6 worm cellular contexts compared by ENCODE assay signal in genomic region chrIV:16024165-16024564, ce11.
TF ChIP-seq lines count a peak whose summit lies in the region.

No protein-coding gene starts in this region.

TF ChIP-seq in whole organism, L1 larva, 84 proteins besides CTCF, POLR2A, EP300 and RAD21 (continued from another document):
- TF ChIP-seq blmp-1 (tag; optimal IDR thresholded peaks at IDR 0.05; lab: Kevin White, UChicago) = peak; percentile 47
- no peak for TF ChIP-seq sptf-1 (tag; optimal IDR thresholded peaks at IDR 0.05; lab: Kevin White, UChicago)
- TF ChIP-seq unc-30 (tag; optimal IDR thresholded peaks at IDR 0.05; lab: Kevin White, UChicago) = no peak

TF ChIP-seq in whole organism, L2 larva, 48 proteins besides CTCF, POLR2A, EP300 and RAD21 (continued from another document):
- peak; percentile 43 for TF ChIP-seq nhr-25 (tag; optimal IDR thresholded peaks at IDR 0.05; lab: Kevin White, UChicago)

TF ChIP-seq in whole organism, L3 larva, 47 proteins besides CTCF, POLR2A, EP300 and RAD21 (continued from another document):
- TF ChIP-seq ZK546.5 (tag; optimal IDR thresholded peaks at IDR 0.05; lab: Kevin White, UChicago) (no peak), unc-62 (GFP tag; optimal IDR thresholded peaks at IDR 0.05; lab: Kevin White, UChicago) (no peak), pha-4 (tag; optimal IDR thresholded peaks at IDR 0.05; lab: Kevin White, UChicago) (peak; percentile 70), zag-1 (tag; optimal IDR thresholded peaks at IDR 0.05; lab: Kevin White, UChicago) (no peak), nhr-23 (tag; optimal IDR thresholded peaks at IDR 0.05; lab: Kevin White, UChicago) (peak; percentile 45)

TF ChIP-seq in whole organism, L4 larva, 104 proteins besides CTCF, POLR2A, EP300 and RAD21 (continued from another document):
- TF ChIP-seq hmg-1.1 (GFP tag; IDR thresholded peaks at IDR 0.05; lab: Robert Waterston, UW) (0 out of 2 replicates have a peak, but pooled peaks have one; percentile 36), snpc-1.2 (GFP tag; IDR thresholded peaks at IDR 0.05; lab: Robert Waterston, UW) (peak; percentile 61; the same call in 1 of the 2 replicates), nhr-10 (tag; optimal IDR thresholded peaks at IDR 0.05; lab: Kevin White, UChicago) (no peak), madf-9 (GFP tag; conservative IDR thresholded peaks at IDR 0.05; lab: Robert Waterston, UW) (no peak), rbr-2 (tag; optimal IDR thresholded peaks at IDR 0.05; lab: Kevin White, UChicago) (no peak), duxl-1 (tag; optimal IDR thresholded peaks at IDR 0.05; lab: Kevin White, UChicago; ENCODE audit: poor library complexity) (no peak), pha-4 (GFP tag; IDR thresholded peaks at IDR 0.05; lab: Robert Waterston, UW) (no peak), pha-4 (tag; optimal IDR thresholded peaks at IDR 0.05; lab: Kevin White, UChicago) (no peak), aly-2 (tag; optimal IDR thresholded peaks at IDR 0.05; lab: Kevin White, UChicago) (no peak)

TF ChIP-seq in whole organism, late embryonic, 69 proteins besides CTCF, POLR2A, EP300 and RAD21 (continued from another document):
- TF ChIP-seq hlh-15 (tag; optimal IDR thresholded peaks at IDR 0.05; lab: Kevin White, UChicago) (no peak), rnt-1 (tag; optimal IDR thresholded peaks at IDR 0.05; lab: Kevin White, UChicago) (no peak), ceh-48 (tag; optimal IDR thresholded peaks at IDR 0.05; lab: Kevin White, UChicago) (no peak), fax-1 (tag; optimal IDR thresholded peaks at IDR 0.05; lab: Kevin White, UChicago) (no peak), ceh-22 (tag; optimal IDR thresholded peaks at IDR 0.05; lab: Kevin White, UChicago) (no peak), lim-6 (tag; optimal IDR thresholded peaks at IDR 0.05; lab: Kevin White, UChicago) (no peak), ceh-14 (tag; optimal IDR thresholded peaks at IDR 0.05; lab: Kevin White, UChicago) (no peak), dmd-4 (tag; optimal IDR thresholded peaks at IDR 0.05; lab: Kevin White, UChicago; ENCODE audit: borderline replicate concordance) (no peak), T23F11.4 (GFP tag; optimal IDR thresholded peaks at IDR 0.05; lab: Kevin White, UChicago) (no peak), pha-4 (tag; optimal IDR thresholded peaks at IDR 0.05; lab: Kevin White, UChicago) (no peak), pat-9 (tag; optimal IDR thresholded peaks at IDR 0.05; lab: Kevin White, UChicago) (no peak), pros-1 (tag; optimal IDR thresholded peaks at IDR 0.05; lab: Kevin White, UChicago) (no peak), ama-1 (optimal IDR thresholded peaks at IDR 0.05; lab: Kevin White, UChicago) (no peak), hlh-6 (tag; optimal IDR thresholded peaks at IDR 0.05; lab: Kevin White, UChicago) (no peak), tbx-7 (tag; optimal IDR thresholded peaks at IDR 0.05; lab: Kevin White, UChicago) (no peak), C08G9.2 (tag; optimal IDR thresholded peaks at IDR 0.05; lab: Kevin White, UChicago) (no peak), ceh-19 (GFP tag; optimal IDR thresholded peaks at IDR 0.05; lab: Kevin White, UChicago) (no peak), K02D7.2 (tag; optimal IDR thresholded peaks at IDR 0.05; lab: Kevin White, UChicago) (no peak), sdc-2 (tag; optimal IDR thresholded peaks at IDR 0.05; lab: Kevin White, UChicago) (no peak), pha-2 (tag; optimal IDR thresholded peaks at IDR 0.05; lab: Kevin White, UChicago) (no peak), elt-4 (tag; optimal IDR thresholded peaks at IDR 0.05; lab: Kevin White, UChicago) (no peak), hlh-30 (tag; optimal IDR thresholded peaks at IDR 0.05; lab: Kevin White, UChicago; ENCODE audit: insufficient read depth) (peak; percentile 8), sox-2 (GFP tag; IDR thresholded peaks at IDR 0.05; lab: Robert Waterston, UW) (no peak; the same call in 1 of the 2 replicates), ceh-31 (tag; optimal IDR thresholded peaks at IDR 0.05; lab: Kevin White, UChicago) (peak; percentile 20), elt-2 (tag; optimal IDR thresholded peaks at IDR 0.05; lab: Kevin White, UChicago) (peak; percentile 9), hlh-8 (tag; optimal IDR thresholded peaks at IDR 0.05; lab: Kevin White, UChicago) (no peak), nfya-1 (tag; optimal IDR thresholded peaks at IDR 0.05; lab: Kevin White, UChicago) (peak; percentile 50), ceh-34 (tag; optimal IDR thresholded peaks at IDR 0.05; lab: Kevin White, UChicago) (no peak), pax-1 (tag; optimal IDR thresholded peaks at IDR 0.05; lab: Kevin White, UChicago) (no peak), ref-2 (tag; optimal IDR thresholded peaks at IDR 0.05; lab: Kevin White, UChicago) (no peak), ets-4 (tag; optimal IDR thresholded peaks at IDR 0.05; lab: Kevin White, UChicago) (no peak), hlh-13 (GFP tag; optimal IDR thresholded peaks at IDR 0.05; lab: Kevin White, UChicago) (no peak), tbx-2 (tag; optimal IDR thresholded peaks at IDR 0.05; lab: Kevin White, UChicago) (peak; percentile 57)

TF ChIP-seq in whole organism, mixed stage, embryonic, 35 proteins besides CTCF, POLR2A, EP300 and RAD21 (continued from another document):
- peak; percentile 53 for TF ChIP-seq ztf-11 (tag; optimal IDR thresholded peaks at IDR 0.05; lab: Kevin White, UChicago)
- TF ChIP-seq sem-2 (GFP tag; optimal IDR thresholded peaks at IDR 0.05; lab: Kevin White, UChicago) = no peak
- TF ChIP-seq mls-2 (tag; optimal IDR thresholded peaks at IDR 0.05; lab: Kevin White, UChicago) = peak; percentile 36
- TF ChIP-seq nhr-2 (tag; optimal IDR thresholded peaks at IDR 0.05; lab: Kevin White, UChicago) = peak; percentile 85
- no peak for TF ChIP-seq flh-1 (GFP tag; optimal IDR thresholded peaks at IDR 0.05; lab: Kevin White, UChicago)
- no peak for TF ChIP-seq mab-5 (tag; optimal IDR thresholded peaks at IDR 0.05; lab: Kevin White, UChicago)
- no peak for TF ChIP-seq snpc-4 (tag; optimal IDR thresholded peaks at IDR 0.05; lab: Kevin White, UChicago)
- peak; percentile 42 for TF ChIP-seq hlh-1 (tag; optimal IDR thresholded peaks at IDR 0.05; lab: Kevin White, UChicago)
- no peak for TF ChIP-seq elt-3 (tag; optimal IDR thresholded peaks at IDR 0.05; lab: Kevin White, UChicago)
- TF ChIP-seq mep-1 (tag; optimal IDR thresholded peaks at IDR 0.05; lab: Kevin White, UChicago) = peak; percentile 22
